Worm (Caenorhabditis elegans): ENCODE data around the gene cpi-1.
A peak's percentile ranks its signal among the peaks of the same experiment; 100 is the strongest.

cpi-1 gene

ce11 chrIV:6083550-6084041, 9.9 kb downstream of the cpi-1 start, which contains the start of gene ugt-20 (continued):
- TF ChIP-seq sptf-1 (tag; optimal IDR thresholded peaks at IDR 0.05) (no peak), efl-3 (GFP tag; optimal IDR thresholded peaks at IDR 0.05) (no peak), mab-9 (GFP tag; IDR thresholded peaks at IDR 0.05) (no peak), fos-1 (tag; optimal IDR thresholded peaks at IDR 0.05) (peak; percentile 24), lin-14 (GFP tag; optimal IDR thresholded peaks at IDR 0.05) (peak; percentile 76), pag-3 (tag; optimal IDR thresholded peaks at IDR 0.05; ENCODE audit: borderline replicate concordance, insufficient read depth) (no peak), ceh-88 (GFP tag; IDR thresholded peaks at IDR 0.05) (no peak), zip-4 (GFP tag; optimal IDR thresholded peaks at IDR 0.05) (no peak), vab-15 (tag; optimal IDR thresholded peaks at IDR 0.05) (no peak), zag-1 (tag; optimal IDR thresholded peaks at IDR 0.05) (no peak), jun-1 (tag; optimal IDR thresholded peaks at IDR 0.05) (peak; percentile 12), isw-1 (GFP tag; IDR thresholded peaks at IDR 0.05) (no peak), C16A3.4 (tag; optimal IDR thresholded peaks at IDR 0.05) (no peak), elt-3 (tag; optimal IDR thresholded peaks at IDR 0.05) (peak in 3 of 6 experiments; percentile 11 to 28 (median 27)), ceh-82 (tag; optimal IDR thresholded peaks at IDR 0.05) (no peak), ceh-63 (GFP tag; optimal IDR thresholded peaks at IDR 0.05) (no peak), lin-15B (tag; optimal IDR thresholded peaks at IDR 0.05) (no peak), hlh-17 (GFP tag; optimal IDR thresholded peaks at IDR 0.05; ENCODE audit: borderline replicate concordance) (no peak), pax-3 (tag; optimal IDR thresholded peaks at IDR 0.05) (no peak), ceh-90 (tag; optimal IDR thresholded peaks at IDR 0.05) (no peak), fkh-4 (tag; optimal IDR thresholded peaks at IDR 0.05; ENCODE audit: borderline replicate concordance) (no peak), nhr-90 (tag; optimal IDR thresholded peaks at IDR 0.05; ENCODE audit: poor library complexity) (peak; percentile 70), dsc-1 (tag; optimal IDR thresholded peaks at IDR 0.05) (no peak), nhr-84 (tag; optimal IDR thresholded peaks at IDR 0.05) (no peak), grh-1 (GFP tag; IDR thresholded peaks at IDR 0.05) (no peak), lin-39 (tag; optimal IDR thresholded peaks at IDR 0.05) (no peak), lsy-2 (tag; optimal IDR thresholded peaks at IDR 0.05) (no peak), irx-1 (tag; optimal IDR thresholded peaks at IDR 0.05) (no peak), lin-13 (GFP tag; optimal IDR thresholded peaks at IDR 0.05) (no peak), ces-1 (GFP tag; optimal IDR thresholded peaks at IDR 0.05) (no peak), sox-4 (tag; optimal IDR thresholded peaks at IDR 0.05) (no peak), dpl-1 (GFP tag; optimal IDR thresholded peaks at IDR 0.05) (peak in 1 of 3 experiments; percentile 27), nhr-237 (tag; optimal IDR thresholded peaks at IDR 0.05) (no peak), nhr-28 (tag; optimal IDR thresholded peaks at IDR 0.05) (peak; percentile 5), mef-2 (tag; optimal IDR thresholded peaks at IDR 0.05) (no peak), Y116A8C.19 (tag; optimal IDR thresholded peaks at IDR 0.05; ENCODE audit: borderline replicate concordance) (no peak), nhr-76 (tag; optimal IDR thresholded peaks at IDR 0.05) (no peak), unc-130 (tag; optimal IDR thresholded peaks at IDR 0.05) (no peak), unc-98 (GFP tag; IDR thresholded peaks at IDR 0.05) (no peak), sup-37 (GFP tag; optimal IDR thresholded peaks at IDR 0.05) (no peak), skn-1 (tag; optimal IDR thresholded peaks at IDR 0.05) (peak; percentile 42), mdl-1 (tag; optimal IDR thresholded peaks at IDR 0.05) (peak in 1 of 2 experiments; percentile 50), unc-62 (GFP tag; optimal IDR thresholded peaks at IDR 0.05) (no peak), nhr-71 (tag; optimal IDR thresholded peaks at IDR 0.05) (peak; percentile 72), nhr-11 (tag; optimal IDR thresholded peaks at IDR 0.05) (no peak), hpl-2 (GFP tag; optimal IDR thresholded peaks at IDR 0.05) (no peak), F16B12.6 (tag; optimal IDR thresholded peaks at IDR 0.05) (no peak), lin-35 (GFP tag; optimal IDR thresholded peaks at IDR 0.05) (peak in 1 of 2 experiments; percentile 66), ets-5 (GFP tag; IDR thresholded peaks at IDR 0.05) (no peak), nhr-12 (tag; optimal IDR thresholded peaks at IDR 0.05) (no peak), elt-2 (tag; optimal IDR thresholded peaks at IDR 0.05) (peak; percentile 87), pqm-1 (tag; optimal IDR thresholded peaks at IDR 0.05) (peak; percentile 19), fkh-8 (tag; optimal IDR thresholded peaks at IDR 0.05) (no peak)

Measured in whole organism, L1 larva.